Worm (Caenorhabditis elegans) whole organism, L3 larva: Measurements from ENCODE around the gene clec-157.
A peak's percentile ranks its signal among the peaks of the same experiment; 100 is the strongest.

Experiments used
- fkh-2 ChIP-seq: fragments of 150-350 bp; optimal IDR thresholded peaks from 2 replicates; lab custom pipeline; 2014; ENCODE audit warnings: missing biosample characterization, missing genetic modification reagents, missing genetic modification characterization
- hmg-11 ChIP-seq: sonication (generic microtip); optimal IDR thresholded peaks from 2 replicates; lab custom pipeline; 2016; ENCODE audit warnings: missing genetic modification characterization, missing compliant biosample characterization
- nhr-25 ChIP-seq: sonication (generic microtip); optimal IDR thresholded peaks from 2 replicates; lab custom pipeline; 2017; ENCODE audit warnings: missing biosample characterization, missing genetic modification characterization
- nhr-76 ChIP-seq: fragments of 150-350 bp; sonication (generic microtip); optimal IDR thresholded peaks from 5 replicates; lab custom pipeline; 2014; ENCODE audit warnings: missing biosample characterization, missing genetic modification characterization
- pqm-1 ChIP-seq: fragments of 150-350 bp; optimal IDR thresholded peaks from 2 replicates; lab custom pipeline; 2017; ENCODE audit warnings: missing biosample characterization, missing genetic modification characterization, inconsistent platforms
- unc-39 ChIP-seq: sonication (generic microtip); optimal IDR thresholded peaks from 4 replicates; lab custom pipeline; 2017; ENCODE audit warnings: missing biosample characterization, missing genetic modification characterization
- unc-62 ChIP-seq: fragments of 150-350 bp; sonication (generic microtip); optimal IDR thresholded peaks from 4 replicates; lab custom pipeline; 2014; ENCODE audit warnings: missing biosample characterization, missing genetic modification reagents, missing genetic modification characterization
- zag-1 ChIP-seq: fragments of 150-350 bp; optimal IDR thresholded peaks from 2 replicates; lab custom pipeline; 2014; ENCODE audit warnings: missing biosample characterization, missing genetic modification characterization

ce11 chrIII:4883429-4883828, 39.2 kb upstream of the clec-157 start, which contains the start of gene clec-5:
- TF ChIP-seq nhr-25 (no peak), unc-39 (no peak), pqm-1 (peak; percentile 54), fkh-2 (tag; lab: Kevin White, UChicago) (no peak), nhr-76 (no peak), hmg-11 (no peak), zag-1 (tag; lab: Kevin White, UChicago) (no peak), unc-62 (GFP tag; lab: Kevin White, UChicago) (no peak)
